Fruit fly (Drosophila melanogaster) whole organism, pupa: ENCODE measurements around the gene CrebB.

Experiments
- CG10348 ChIP-seq: fragments of 200-800 bp; sonication (Bioruptor generic); IDR thresholded peaks from 2 replicates; pipeline ENCODE4 v1.3.6; 2022; ENCODE audit warnings: missing biosample characterization, missing genetic modification characterization
- CG15710 ChIP-seq: fragments of 200-800 bp; sonication (Bioruptor generic); optimal IDR thresholded peaks from 2 replicates; lab custom pipeline; 2018; ENCODE audit warnings: missing biosample characterization, mild to moderate bottlenecking, missing genetic modification characterization, moderate library complexity
- CG17806 ChIP-seq: fragments of 200-800 bp; sonication (Bioruptor generic); optimal IDR thresholded peaks from 2 replicates; lab custom pipeline; 2018; ENCODE audit warnings: missing biosample characterization, mild to moderate bottlenecking, missing genetic modification characterization, moderate library complexity
- CG8159 ChIP-seq: fragments of 200-800 bp; sonication (Bioruptor generic); optimal IDR thresholded peaks from 3 replicates; lab custom pipeline; 2018; ENCODE audit warnings: missing biosample characterization, mild to moderate bottlenecking, missing genetic modification characterization, moderate library complexity
- CG8301 ChIP-seq: fragments of 200-800 bp; sonication (Bioruptor generic); optimal IDR thresholded peaks from 2 replicates; lab custom pipeline; 2018; ENCODE audit warnings: missing biosample characterization, mild to moderate bottlenecking, missing genetic modification characterization
- EcR ChIP-seq: fragments of 200-800 bp; sonication (Bioruptor generic); optimal IDR thresholded peaks from 3 replicates; lab custom pipeline; 2019; ENCODE audit warnings: missing biosample characterization, missing genetic modification characterization, mild to moderate bottlenecking, moderate library complexity, missing genetic modification reagents
- Pif1A ChIP-seq: fragments of 200-800 bp; sonication (Bioruptor generic); optimal IDR thresholded peaks from 3 replicates; lab custom pipeline; 2016; ENCODE audit warnings: missing biosample characterization, missing genetic modification characterization
- Snoo ChIP-seq: fragments of 200-800 bp; sonication (Bioruptor generic); optimal IDR thresholded peaks from 3 replicates; lab custom pipeline; 2017; ENCODE audit warnings: missing biosample characterization, mild to moderate bottlenecking, missing genetic modification characterization, inconsistent platforms

dm6 chrX:18422112-18422511 is 56.0 kb downstream of the CrebB start, which contains the start of gene CG42323:
- no peak for TF ChIP-seq CG10348 (GFP tag; lab: Robert Waterston, UW)
- no peak for TF ChIP-seq CG8159
- no peak for TF ChIP-seq Snoo (tag; lab: Kevin White, UChicago)
- no peak for TF ChIP-seq EcR
- TF ChIP-seq Pif1A = no peak
- TF ChIP-seq CG17806 (tag; lab: Kevin White, UChicago) = no peak
- TF ChIP-seq CG15710 = no peak
- no peak for TF ChIP-seq CG8301 (tag; lab: Kevin White, UChicago)
